Fruit fly (Drosophila melanogaster) whole organism, prepupa: ENCODE measurements around the gene Sdhaf3.

Experiments
- Blimp-1 ChIP-seq: fragments of 200-800 bp; sonication (Bioruptor generic); optimal IDR thresholded peaks from 3 replicates; lab custom pipeline; 2017; ENCODE audit warnings: missing biosample characterization, missing genetic modification characterization, mild to moderate bottlenecking, moderate library complexity, missing genetic modification reagents
- CG10631 ChIP-seq: fragments of 200-800 bp; sonication (Bioruptor generic); optimal IDR thresholded peaks from 2 replicates; lab custom pipeline; 2016; ENCODE audit warnings: missing biosample characterization, missing genetic modification characterization
- CG10669 ChIP-seq: fragments of 200-800 bp; sonication (Bioruptor generic); optimal IDR thresholded peaks from 3 replicates; lab custom pipeline; 2018; ENCODE audit warnings: missing biosample characterization, mild to moderate bottlenecking, missing genetic modification characterization, moderate library complexity
- CG11294 ChIP-seq: fragments of 200-800 bp; sonication (Bioruptor generic); IDR thresholded peaks from 2 replicates; pipeline ENCODE4 v1.3.6; 2022; ENCODE audit warnings: missing biosample characterization, missing genetic modification characterization
- CG11902 ChIP-seq: fragments of 200-800 bp; sonication (Bioruptor generic); optimal IDR thresholded peaks from 3 replicates; lab custom pipeline; 2016; ENCODE audit warnings: missing biosample characterization, missing genetic modification characterization
- CG15336 ChIP-seq: fragments of 200-800 bp; sonication (Bioruptor generic); IDR thresholded peaks from 2 replicates; pipeline ENCODE4 v1.3.6; 2022; ENCODE audit warnings: missing biosample characterization, missing genetic modification characterization
- CG16779 ChIP-seq: fragments of 200-800 bp; sonication (Bioruptor generic); optimal IDR thresholded peaks from 3 replicates; lab custom pipeline; 2017; ENCODE audit warnings: missing biosample characterization, mild to moderate bottlenecking, missing genetic modification characterization
- CG3032 ChIP-seq: fragments of 200-800 bp; optimal IDR thresholded peaks from 2 replicates; lab custom pipeline; 2019; ENCODE audit warnings: missing biosample characterization, mild to moderate bottlenecking, missing genetic modification characterization, moderate library complexity
- CG31627 ChIP-seq: fragments of 200-800 bp; sonication (Bioruptor generic); optimal IDR thresholded peaks from 3 replicates; lab custom pipeline; 2016; ENCODE audit warnings: missing biosample characterization, missing genetic modification characterization
- CG32006 ChIP-seq: fragments of 200-800 bp; sonication (Bioruptor generic); optimal IDR thresholded peaks from 3 replicates; lab custom pipeline; 2017; ENCODE audit warnings: missing biosample characterization, mild to moderate bottlenecking, missing genetic modification characterization
- CG34406 ChIP-seq: fragments of 200-800 bp; sonication (Bioruptor generic); optimal IDR thresholded peaks from 3 replicates; lab custom pipeline; 2016; ENCODE audit warnings: missing biosample characterization, missing genetic modification characterization
- CG3919 ChIP-seq: fragments of 200-800 bp; sonication (Bioruptor generic); optimal IDR thresholded peaks from 3 replicates; lab custom pipeline; 2016; ENCODE audit warnings: missing biosample characterization, missing genetic modification characterization
- CG4318 ChIP-seq: fragments of 200-800 bp; sonication (Bioruptor generic); optimal IDR thresholded peaks from 3 replicates; lab custom pipeline; 2017; ENCODE audit warnings: missing biosample characterization, mild to moderate bottlenecking, missing genetic modification characterization
- CG6163 ChIP-seq: fragments of 200-800 bp; sonication (Bioruptor generic); IDR thresholded peaks from 3 replicates; pipeline ENCODE4 v1.3.6; 2022; ENCODE audit warnings: missing biosample characterization, missing genetic modification characterization
- CG6792 ChIP-seq: fragments of 200-800 bp; sonication (Bioruptor generic); optimal IDR thresholded peaks from 3 replicates; lab custom pipeline; 2016; ENCODE audit warnings: missing biosample characterization, missing genetic modification characterization
- CG6854 ChIP-seq: fragments of 200-800 bp; sonication (Bioruptor generic); optimal IDR thresholded peaks from 2 replicates; lab custom pipeline; 2017; ENCODE audit warnings: missing biosample characterization, mild to moderate bottlenecking, missing genetic modification characterization
- CG7368 ChIP-seq: fragments of 200-800 bp; sonication (Bioruptor generic); optimal IDR thresholded peaks from 3 replicates; lab custom pipeline; 2016; ENCODE audit warnings: missing biosample characterization, missing genetic modification characterization
- CG8119 ChIP-seq: fragments of 200-800 bp; sonication (Bioruptor generic); IDR thresholded peaks from 3 replicates; pipeline ENCODE4 v1.3.6; 2022; ENCODE audit warnings: missing biosample characterization, missing genetic modification characterization
- CG8319 ChIP-seq: fragments of 200-800 bp; sonication (Bioruptor generic); optimal IDR thresholded peaks from 3 replicates; lab custom pipeline; 2016; ENCODE audit warnings: missing biosample characterization, missing genetic modification characterization
- CG8632 ChIP-seq: fragments of 200-800 bp; sonication (Bioruptor generic); optimal IDR thresholded peaks from 3 replicates; lab custom pipeline; 2016; ENCODE audit warnings: missing biosample characterization, missing genetic modification characterization
- CG9139 ChIP-seq: fragments of 200-800 bp; sonication (Bioruptor generic); optimal IDR thresholded peaks from 3 replicates; lab custom pipeline; 2017; ENCODE audit warnings: missing biosample characterization, mild to moderate bottlenecking, missing genetic modification characterization
- Eip75B ChIP-seq: fragments of 200-800 bp; sonication (Bioruptor generic); optimal IDR thresholded peaks from 3 replicates; lab custom pipeline; 2016; ENCODE audit warnings: missing biosample characterization, missing genetic modification characterization
- Eip78C ChIP-seq: fragments of 200-800 bp; sonication (Bioruptor generic); peaks from one replicate; lab custom pipeline; 2016; ENCODE audit warnings: missing biosample characterization, missing genetic modification characterization
- Eip93F ChIP-seq: fragments of 200-800 bp; sonication (Bioruptor generic); optimal IDR thresholded peaks from 2 replicates; lab custom pipeline; 2016; ENCODE audit warnings: missing biosample characterization, mild to moderate bottlenecking, missing genetic modification characterization
- Gug ChIP-seq: fragments of 200-800 bp; sonication (Bioruptor generic); IDR thresholded peaks from 2 replicates; pipeline ENCODE4 v1.3.6; 2022; ENCODE audit warnings: missing biosample characterization, missing genetic modification characterization
- Hr38 ChIP-seq: sonication (Bioruptor generic); optimal IDR thresholded peaks from 2 replicates; lab custom pipeline; 2016; ENCODE audit warnings: missing biosample characterization, missing genetic modification characterization
- Hr39 ChIP-seq: fragments of 200-800 bp; sonication (Bioruptor generic); optimal IDR thresholded peaks from 2 replicates; lab custom pipeline; 2016; ENCODE audit warnings: missing biosample characterization, missing genetic modification characterization
- Lpt ChIP-seq: fragments of 200-800 bp; sonication (Bioruptor generic); optimal IDR thresholded peaks from 3 replicates; lab custom pipeline; 2016; ENCODE audit warnings: missing biosample characterization, missing genetic modification characterization
- Met ChIP-seq: fragments of 200-800 bp; sonication (Bioruptor generic); optimal IDR thresholded peaks from 3 replicates; lab custom pipeline; 2016; ENCODE audit warnings: missing biosample characterization, missing genetic modification characterization
- OdsH ChIP-seq: fragments of 200-800 bp; sonication (Bioruptor generic); optimal IDR thresholded peaks from 3 replicates; lab custom pipeline; 2016; ENCODE audit warnings: missing biosample characterization, missing genetic modification characterization
- Sox14 ChIP-seq: fragments of 200-800 bp; sonication (Bioruptor generic); optimal IDR thresholded peaks from 3 replicates; lab custom pipeline; 2016; ENCODE audit warnings: missing biosample characterization, missing genetic modification characterization
- acj6 ChIP-seq: fragments of 200-800 bp; sonication (Bioruptor generic); optimal IDR thresholded peaks from 3 replicates; lab custom pipeline; 2016; ENCODE audit warnings: missing biosample characterization, missing genetic modification characterization
- dac ChIP-seq: fragments of 200-800 bp; sonication (Bioruptor generic); optimal IDR thresholded peaks from 2 replicates; lab custom pipeline; 2017; ENCODE audit warnings: missing biosample characterization, mild to moderate bottlenecking, missing genetic modification characterization
- dsx ChIP-seq: fragments of 200-800 bp; optimal IDR thresholded peaks from 3 replicates; lab custom pipeline; 2019; ENCODE audit warnings: missing biosample characterization, mild to moderate bottlenecking, missing genetic modification characterization, moderate library complexity; ENCODE audit not compliant: poor library complexity, severe bottlenecking
- eg ChIP-seq: fragments of 200-800 bp; sonication (Bioruptor generic); IDR thresholded peaks from 3 replicates; pipeline ENCODE4 v1.3.6; 2022; ENCODE audit warnings: missing biosample characterization, missing genetic modification characterization
- esn ChIP-seq: fragments of 200-800 bp; sonication (Bioruptor generic); optimal IDR thresholded peaks from 2 replicates; lab custom pipeline; 2016; ENCODE audit warnings: missing biosample characterization, mild to moderate bottlenecking, missing genetic modification characterization, moderate library complexity
- fd59A ChIP-seq: fragments of 200-800 bp; sonication (Bioruptor generic); optimal IDR thresholded peaks from 2 replicates; lab custom pipeline; 2017; ENCODE audit warnings: missing biosample characterization, mild to moderate bottlenecking, missing genetic modification characterization, missing genetic modification reagents
- fd85E ChIP-seq: fragments of 200-800 bp; sonication (Bioruptor generic); optimal IDR thresholded peaks from 3 replicates; lab custom pipeline; 2016; ENCODE audit warnings: missing biosample characterization, missing genetic modification characterization
- fkh ChIP-seq: fragments of 200-800 bp; sonication (Bioruptor generic); optimal IDR thresholded peaks from 3 replicates; lab custom pipeline; 2017; ENCODE audit warnings: missing biosample characterization, mild to moderate bottlenecking, missing genetic modification characterization, moderate library complexity
- lz ChIP-seq: fragments of 200-800 bp; sonication (Bioruptor generic); optimal IDR thresholded peaks from 3 replicates; lab custom pipeline; 2016; ENCODE audit warnings: missing biosample characterization, missing genetic modification characterization
- spab ChIP-seq: fragments of 200-800 bp; sonication (Bioruptor generic); optimal IDR thresholded peaks from 2 replicates; lab custom pipeline; 2017; ENCODE audit warnings: missing biosample characterization, mild to moderate bottlenecking, missing genetic modification characterization, missing genetic modification reagents
- ss ChIP-seq, 2 experiments: fragments of 200-800 bp; sonication (Bioruptor generic); optimal IDR thresholded peaks; 2 replicates in 1 of 2; 3 replicates in 1 of 2; lab custom pipeline; 2017 to 2018; ENCODE audit warnings: mild to moderate bottlenecking in 2 of 2, missing biosample characterization in 2 of 2, missing genetic modification characterization in 2 of 2, moderate library complexity in 1 of 2
- svp ChIP-seq: fragments of 200-800 bp; sonication (Bioruptor generic); peaks from one replicate; lab custom pipeline; 2016; ENCODE audit warnings: missing biosample characterization, missing genetic modification characterization
- vri ChIP-seq: fragments of 200-800 bp; sonication (Bioruptor generic); optimal IDR thresholded peaks from 3 replicates; lab custom pipeline; 2016; ENCODE audit warnings: missing biosample characterization, mild to moderate bottlenecking, missing genetic modification characterization

Sdhaf3 gene

dm6 chr3R:16482276-16482675, at the start of gene Sdhaf3:
Sdhaf3 (minus strand) TSS chr3R:16482452.
- TF ChIP-seq esn (peak; percentile 36), CG11902 (GFP tag; lab: Kevin White, UChicago) (no peak), Eip78C (GFP tag; lab: Kevin White, UChicago) (peak; percentile 3)

- TF ChIP-seq CG3032 (tag; lab: Kevin White, UChicago), result no peak
- no peak for TF ChIP-seq Eip93F (GFP tag; lab: Kevin White, UChicago)
- TF ChIP-seq CG11294 (GFP tag; lab: Robert Waterston, UW), result no peak
- TF ChIP-seq fd85E, result no peak
- no peak for TF ChIP-seq OdsH
- TF ChIP-seq CG31627 (GFP tag; lab: Kevin White, UChicago), result no peak
- TF ChIP-seq CG10631 (GFP tag; lab: Kevin White, UChicago), result no peak
- TF ChIP-seq CG9139 (GFP tag; lab: Kevin White, UChicago), result no peak
- no peak for TF ChIP-seq CG10669
- TF ChIP-seq Hr38 (GFP tag; lab: Kevin White, UChicago), result no peak
- no peak for TF ChIP-seq eg (GFP tag; lab: Robert Waterston, UW)
- TF ChIP-seq Lpt, result no peak
- TF ChIP-seq CG6854 (GFP tag; lab: Kevin White, UChicago), result no peak
- no peak for TF ChIP-seq CG4318 (GFP tag; lab: Kevin White, UChicago)
- no peak for TF ChIP-seq CG7368
- no peak for TF ChIP-seq spab (GFP tag; lab: Kevin White, UChicago)
- no peak for TF ChIP-seq Gug (GFP tag; lab: Robert Waterston, UW)
- no peak for TF ChIP-seq svp
- no peak for TF ChIP-seq dsx (GFP tag; lab: Kevin White, UChicago)
- TF ChIP-seq, all 60 proteins: peak for 0
These were observed 48.2 kb upstream of the Sdhaf3 start for dm6 chr3R:16530424-16530823.

- TF ChIP-seq fkh (GFP tag; lab: Kevin White, UChicago) (no peak), acj6 (no peak), lz (GFP tag; lab: Kevin White, UChicago) (no peak), CG32006 (GFP tag; lab: Kevin White, UChicago) (no peak), CG4318 (GFP tag; lab: Kevin White, UChicago) (no peak), CG3919 (no peak), CG34406 (GFP tag; lab: Kevin White, UChicago) (no peak), CG6854 (GFP tag; lab: Kevin White, UChicago) (no peak), CG11902 (GFP tag; lab: Kevin White, UChicago) (no peak), Eip93F (GFP tag; lab: Kevin White, UChicago) (no peak), CG8119 (GFP tag; lab: Robert Waterston, UW) (no peak)
These were observed 46.2 kb upstream of the Sdhaf3 start for dm6 chr3R:16528429-16528828.

- TF ChIP-seq acj6, result peak; percentile 73
- TF ChIP-seq Met, result peak; percentile 72
- TF ChIP-seq CG8319 (GFP tag; lab: Kevin White, UChicago), result peak; percentile 36
- peak; percentile 28 for TF ChIP-seq CG4318 (GFP tag; lab: Kevin White, UChicago)
- TF ChIP-seq vri (GFP tag; lab: Kevin White, UChicago), result no peak
- peak; percentile 83 for TF ChIP-seq CG6163
- peak; percentile 68 for TF ChIP-seq ss (GFP tag; optimal IDR thresholded peaks at IDR 0.05; lab: Kevin White, UChicago)
- peak; percentile 50 for TF ChIP-seq Hr39 (GFP tag; lab: Kevin White, UChicago)
- no peak for TF ChIP-seq eg (GFP tag; lab: Robert Waterston, UW)
- TF ChIP-seq Blimp-1 (GFP tag; lab: Kevin White, UChicago), result peak; percentile 17
- peak; percentile 38 for TF ChIP-seq lz (GFP tag; lab: Kevin White, UChicago)
- TF ChIP-seq Eip75B (GFP tag; lab: Kevin White, UChicago), result peak; percentile 68
- peak; percentile 40 for TF ChIP-seq CG16779 (tag; lab: Kevin White, UChicago)
- TF ChIP-seq CG6792 (GFP tag; lab: Kevin White, UChicago), result peak; percentile 61
- peak; percentile 75 for TF ChIP-seq spab (GFP tag; lab: Kevin White, UChicago)
- no peak for TF ChIP-seq dac (GFP tag; lab: Kevin White, UChicago)
- peak; percentile 78 for TF ChIP-seq fd85E
- TF ChIP-seq CG34406 (GFP tag; lab: Kevin White, UChicago), result peak; percentile 53
- peak; percentile 83 for TF ChIP-seq Sox14 (GFP tag; lab: Kevin White, UChicago)
- TF ChIP-seq CG32006 (GFP tag; lab: Kevin White, UChicago), result peak; percentile 73
- peak; percentile 76 for TF ChIP-seq CG3919
- TF ChIP-seq svp, result peak; percentile 65
- peak; percentile 39; the same call in 1 of the 2 replicates for TF ChIP-seq CG15336 (GFP tag; lab: Robert Waterston, UW)
- peak; percentile 72 for TF ChIP-seq fd59A (GFP tag; lab: Kevin White, UChicago)
- peak; percentile 41 for TF ChIP-seq CG31627 (GFP tag; lab: Kevin White, UChicago)
- TF ChIP-seq CG8632 (GFP tag; lab: Kevin White, UChicago), result peak; percentile 59
- TF ChIP-seq Hr38 (GFP tag; lab: Kevin White, UChicago), result no peak
These were observed 44.6 kb upstream of the Sdhaf3 start for dm6 chr3R:16526697-16527370.
